Worm (Caenorhabditis elegans): ENCODE measurements around the gene R02D3.8.

The R02D3.8 gene

ce11 chrIV:293995-294700, 37.1 kb upstream of the R02D3.8 start:
- no peak for TF ChIP-seq pax-1 (tag; optimal IDR thresholded peaks at IDR 0.05)
- no peak for TF ChIP-seq pha-2 (tag; optimal IDR thresholded peaks at IDR 0.05)
- TF ChIP-seq ceh-19 (GFP tag; optimal IDR thresholded peaks at IDR 0.05), result no peak
- no peak for TF ChIP-seq ceh-14 (tag; optimal IDR thresholded peaks at IDR 0.05)

- TF ChIP-seq ceh-48 (tag; optimal IDR thresholded peaks at IDR 0.05), result no peak
- TF ChIP-seq C38D4.7 (GFP tag; optimal IDR thresholded peaks at IDR 0.05), result no peak
- TF ChIP-seq unc-42 (tag; optimal IDR thresholded peaks at IDR 0.05), result no peak
- no peak for TF ChIP-seq odd-2 (tag; optimal IDR thresholded peaks at IDR 0.05)
- TF ChIP-seq fkh-6 (tag; optimal IDR thresholded peaks at IDR 0.05), result no peak
- TF ChIP-seq ceh-31 (tag; optimal IDR thresholded peaks at IDR 0.05), result no peak
- TF ChIP-seq npax-4 (tag; optimal IDR thresholded peaks at IDR 0.05), result no peak
- no peak for TF ChIP-seq rnt-1 (tag; optimal IDR thresholded peaks at IDR 0.05)
- no peak for TF ChIP-seq ceh-14 (tag; optimal IDR thresholded peaks at IDR 0.05)
- TF ChIP-seq pat-9 (tag; optimal IDR thresholded peaks at IDR 0.05), result no peak
- no peak for TF ChIP-seq ahr-1 (tag; optimal IDR thresholded peaks at IDR 0.05)
- no peak for TF ChIP-seq ztf-16 (tag; optimal IDR thresholded peaks at IDR 0.05)
- no peak for TF ChIP-seq F13H6.1 (tag; optimal IDR thresholded peaks at IDR 0.05)
- TF ChIP-seq elt-2 (tag; optimal IDR thresholded peaks at IDR 0.05), result no peak
- TF ChIP-seq ama-1 (optimal IDR thresholded peaks at IDR 0.05), result no peak
- TF ChIP-seq pqm-1 (tag; optimal IDR thresholded peaks at IDR 0.05), result no peak
Observed at ce11 chrIV:293163-293755, 36.3 kb upstream of the R02D3.8 start.

ce11 chrIV:291851-292367, 34.9 kb upstream of the R02D3.8 start:
- TF ChIP-seq zip-5 (tag; optimal IDR thresholded peaks at IDR 0.05), result no peak
- TF ChIP-seq elt-2 (tag; optimal IDR thresholded peaks at IDR 0.05), result peak; percentile 95
- TF ChIP-seq pqm-1 (tag; optimal IDR thresholded peaks at IDR 0.05), result peak; percentile 18

- no peak for TF ChIP-seq K02D7.2 (tag; optimal IDR thresholded peaks at IDR 0.05)
- TF ChIP-seq ahr-1 (tag; optimal IDR thresholded peaks at IDR 0.05), result no peak
- no peak for TF ChIP-seq T23F11.4 (GFP tag; optimal IDR thresholded peaks at IDR 0.05)
- no peak for TF ChIP-seq npax-4 (tag; optimal IDR thresholded peaks at IDR 0.05)
- no peak for TF ChIP-seq ama-1 (optimal IDR thresholded peaks at IDR 0.05)
- TF ChIP-seq dve-1 (tag; optimal IDR thresholded peaks at IDR 0.05), result no peak
- TF ChIP-seq fkh-6 (tag; optimal IDR thresholded peaks at IDR 0.05), result no peak
- TF ChIP-seq ztf-16 (tag; optimal IDR thresholded peaks at IDR 0.05), result no peak
- TF ChIP-seq unc-3 (GFP tag; conservative IDR thresholded peaks at IDR 0.05), result no peak
- no peak for TF ChIP-seq unc-3 (tag; optimal IDR thresholded peaks at IDR 0.05)
- no peak for TF ChIP-seq ref-2 (tag; optimal IDR thresholded peaks at IDR 0.05)
- TF ChIP-seq ceh-31 (tag; optimal IDR thresholded peaks at IDR 0.05), result no peak
- no peak for TF ChIP-seq nhr-11 (tag; optimal IDR thresholded peaks at IDR 0.05)
- no peak for TF ChIP-seq pros-1 (tag; optimal IDR thresholded peaks at IDR 0.05)
Observed at ce11 chrIV:291356-291755, 34.4 kb upstream of the R02D3.8 start, which contains the start of gene T21D12.7. TSS of gene T21D12.7 (minus strand) at chrIV:291456.

- no peak for TF ChIP-seq nhr-11 (tag; optimal IDR thresholded peaks at IDR 0.05)
- no peak for TF ChIP-seq ceh-30 (tag; optimal IDR thresholded peaks at IDR 0.05)
- no peak for TF ChIP-seq sox-2 (GFP tag; IDR thresholded peaks at IDR 0.05)
- TF ChIP-seq unc-86 (tag; optimal IDR thresholded peaks at IDR 0.05), result no peak
- TF ChIP-seq ama-1 (optimal IDR thresholded peaks at IDR 0.05), result no peak
- no peak for TF ChIP-seq tbx-2 (tag; optimal IDR thresholded peaks at IDR 0.05)
- no peak for TF ChIP-seq hlh-6 (tag; optimal IDR thresholded peaks at IDR 0.05)
- no peak for TF ChIP-seq pros-1 (tag; optimal IDR thresholded peaks at IDR 0.05)
- no peak for TF ChIP-seq C08G9.2 (tag; optimal IDR thresholded peaks at IDR 0.05)
- TF ChIP-seq ref-2 (tag; optimal IDR thresholded peaks at IDR 0.05), result no peak
- no peak for TF ChIP-seq ceh-18 (tag; optimal IDR thresholded peaks at IDR 0.05)
- no peak for TF ChIP-seq pag-3 (tag; optimal IDR thresholded peaks at IDR 0.05; ENCODE audit: borderline replicate concordance)
- no peak for TF ChIP-seq madf-2 (tag; optimal IDR thresholded peaks at IDR 0.05)
- TF ChIP-seq pqm-1 (tag; optimal IDR thresholded peaks at IDR 0.05), result no peak
- TF ChIP-seq Y22D7AL.16 (tag; optimal IDR thresholded peaks at IDR 0.05), result no peak
Observed at ce11 chrIV:290387-290786, 33.4 kb upstream of the R02D3.8 start.

Data from whole organism, late embryonic.